Worm (Caenorhabditis elegans) whole organism, late embryonic: ENCODE measurements around the gene pals-25.

Experiments
- C08G9.2 ChIP-seq: sonication (generic microtip); optimal IDR thresholded peaks from 2 replicates; lab custom pipeline; 2016; ENCODE audit warnings: mild to moderate bottlenecking, missing genetic modification characterization, moderate library complexity, missing compliant biosample characterization
- C38D4.7 ChIP-seq: fragments of 200-800 bp; sonication (Bioruptor generic); optimal IDR thresholded peaks from 2 replicates; lab custom pipeline; 2018; ENCODE audit warnings: mild to moderate bottlenecking, missing genetic modification characterization, moderate library complexity, missing compliant biosample characterization
- K09A11.1 ChIP-seq: sonication (generic microtip); optimal IDR thresholded peaks from 2 replicates; lab custom pipeline; 2017; ENCODE audit warnings: antibody characterized with exemption, mild to moderate bottlenecking, missing genetic modification characterization, missing compliant biosample characterization; ENCODE audit not compliant: insufficient read depth
- ama-1 ChIP-seq: fragments of 150-350 bp; optimal IDR thresholded peaks from 2 replicates; lab custom pipeline; 2014
- ceh-14 ChIP-seq: sonication (generic microtip); optimal IDR thresholded peaks from 2 replicates; lab custom pipeline; 2016; ENCODE audit warnings: missing genotype, missing genetic modification characterization, missing compliant biosample characterization
- ceh-24 ChIP-seq: sonication (generic microtip); optimal IDR thresholded peaks from 2 replicates; lab custom pipeline; 2016; ENCODE audit warnings: mild to moderate bottlenecking, missing genetic modification characterization, missing compliant biosample characterization
- ceh-31 ChIP-seq: sonication (generic microtip); optimal IDR thresholded peaks from 2 replicates; lab custom pipeline; 2016; ENCODE audit warnings: missing genetic modification characterization, missing compliant biosample characterization
- ceh-34 ChIP-seq: sonication (generic microtip); optimal IDR thresholded peaks from 2 replicates; lab custom pipeline; 2016; ENCODE audit warnings: mild to moderate bottlenecking, missing genetic modification characterization, missing compliant biosample characterization
- ceh-48 ChIP-seq: sonication (generic microtip); optimal IDR thresholded peaks from 2 replicates; lab custom pipeline; 2016; ENCODE audit warnings: missing genetic modification characterization, inconsistent platforms, missing compliant biosample characterization
- ceh-6 ChIP-seq: fragments of 200-800 bp; sonication (Bioruptor generic); optimal IDR thresholded peaks from 2 replicates; lab custom pipeline; 2018; ENCODE audit warnings: mild to moderate bottlenecking, missing genetic modification characterization, missing compliant biosample characterization
- ceh-9 ChIP-seq: sonication (generic microtip); optimal IDR thresholded peaks from 2 replicates; lab custom pipeline; 2016; ENCODE audit warnings: mild to moderate bottlenecking, missing genetic modification characterization, inconsistent platforms, missing compliant biosample characterization
- che-1 ChIP-seq: sonication (generic microtip); optimal IDR thresholded peaks from 2 replicates; lab custom pipeline; 2016; ENCODE audit warnings: mild to moderate bottlenecking, missing genetic modification characterization, missing compliant biosample characterization
- dve-1 ChIP-seq: sonication (generic microtip); optimal IDR thresholded peaks from 2 replicates; lab custom pipeline; 2017; ENCODE audit warnings: antibody characterized with exemption, mild to moderate bottlenecking, missing genetic modification characterization, missing compliant biosample characterization
- elt-2 ChIP-seq: sonication (generic microtip); optimal IDR thresholded peaks from 2 replicates; lab custom pipeline; 2016; ENCODE audit warnings: missing genetic modification reagents, missing genetic modification characterization, missing compliant biosample characterization
- gmeb-2 ChIP-seq: sonication (generic microtip); optimal IDR thresholded peaks from 2 replicates; lab custom pipeline; 2016; ENCODE audit warnings: missing genetic modification characterization, inconsistent platforms, missing compliant biosample characterization
- hlh-30 ChIP-seq: sonication (generic microtip); optimal IDR thresholded peaks from 2 replicates; lab custom pipeline; 2017; ENCODE audit warnings: antibody characterized with exemption, missing genetic modification characterization, missing compliant biosample characterization; ENCODE audit not compliant: insufficient read depth
- lim-6 ChIP-seq: sonication (generic microtip); optimal IDR thresholded peaks from 2 replicates; lab custom pipeline; 2016; ENCODE audit warnings: missing genetic modification characterization, missing compliant biosample characterization
- lin-11 ChIP-seq: fragments of 200-800 bp; sonication (Bioruptor generic); optimal IDR thresholded peaks from 2 replicates; lab custom pipeline; 2018; ENCODE audit warnings: mild to moderate bottlenecking, missing genetic modification characterization, missing compliant biosample characterization
- mec-3 ChIP-seq: sonication (generic microtip); optimal IDR thresholded peaks from 2 replicates; lab custom pipeline; 2016; ENCODE audit warnings: borderline replicate concordance, missing genetic modification characterization, missing compliant biosample characterization
- nfya-1 ChIP-seq: sonication (generic microtip); optimal IDR thresholded peaks from 2 replicates; lab custom pipeline; 2017; ENCODE audit warnings: missing genetic modification characterization, mild to moderate bottlenecking, missing compliant biosample characterization, antibody characterized with exemption, moderate library complexity
- nhr-11 ChIP-seq: fragments of 150-350 bp; optimal IDR thresholded peaks from 2 replicates; lab custom pipeline; 2014; ENCODE audit warnings: missing biosample characterization, missing genetic modification characterization
- odd-2 ChIP-seq: sonication (generic microtip); optimal IDR thresholded peaks from 2 replicates; lab custom pipeline; 2017; ENCODE audit warnings: antibody characterized with exemption, mild to moderate bottlenecking, missing genetic modification characterization, missing compliant biosample characterization
- pag-3 ChIP-seq: sonication (generic microtip); optimal IDR thresholded peaks from 2 replicates; lab custom pipeline; 2016; ENCODE audit warnings: missing compliant biosample characterization, missing genetic modification characterization, borderline replicate concordance
- pha-2 ChIP-seq: sonication (generic microtip); optimal IDR thresholded peaks from 2 replicates; lab custom pipeline; 2017; ENCODE audit warnings: mild to moderate bottlenecking, missing genetic modification characterization, missing compliant biosample characterization
- pqm-1 ChIP-seq: sonication (generic microtip); optimal IDR thresholded peaks from 2 replicates; lab custom pipeline; 2016; ENCODE audit warnings: missing genetic modification characterization, missing compliant biosample characterization
- sox-2 ChIP-seq: fragments of 200-800 bp; sonication (Bioruptor generic); IDR thresholded peaks from 2 replicates; pipeline ENCODE4 v1.3.6; 2022; ENCODE audit warnings: missing genetic modification reagents, missing genetic modification characterization, missing compliant biosample characterization
- sox-4 ChIP-seq: sonication (generic microtip); optimal IDR thresholded peaks from 2 replicates; lab custom pipeline; 2017; ENCODE audit warnings: mild to moderate bottlenecking, missing genetic modification characterization, inconsistent platforms, missing compliant biosample characterization
- syd-9 ChIP-seq: sonication (generic microtip); optimal IDR thresholded peaks from 2 replicates; lab custom pipeline; 2016; ENCODE audit warnings: mild to moderate bottlenecking, missing genetic modification characterization, moderate library complexity, missing compliant biosample characterization
- ttx-3 ChIP-seq: sonication (generic microtip); optimal IDR thresholded peaks from 2 replicates; lab custom pipeline; 2016; ENCODE audit warnings: missing genetic modification reagents, missing genetic modification characterization, missing compliant biosample characterization
- unc-3 ChIP-seq, 2 experiments: fragments of 200-800 bp in 1 of 2; sonication (Bioruptor generic) in 1 of 2; sonication (generic microtip) in 1 of 2; conservative IDR thresholded peaks in 1 of 2; optimal IDR thresholded peaks in 1 of 2; 2 replicates each; pipeline versions ENCODE4 v1.3.6 to Lab custom; 2016 to 2022; ENCODE audit warnings: missing compliant biosample characterization in 2 of 2, missing genetic modification characterization in 2 of 2, missing genetic modification reagents in 1 of 2
- unc-42 ChIP-seq: sonication (generic microtip); optimal IDR thresholded peaks from 2 replicates; lab custom pipeline; 2016; ENCODE audit warnings: missing genotype, missing genetic modification characterization, missing compliant biosample characterization
- unc-86 ChIP-seq: sonication (generic microtip); optimal IDR thresholded peaks from 2 replicates; lab custom pipeline; 2016; ENCODE audit warnings: missing genetic modification characterization, missing compliant biosample characterization
- zip-5 ChIP-seq: sonication (generic microtip); optimal IDR thresholded peaks from 2 replicates; lab custom pipeline; 2016; ENCODE audit warnings: missing genetic modification characterization, missing compliant biosample characterization

The pals-25 gene

DNA sequence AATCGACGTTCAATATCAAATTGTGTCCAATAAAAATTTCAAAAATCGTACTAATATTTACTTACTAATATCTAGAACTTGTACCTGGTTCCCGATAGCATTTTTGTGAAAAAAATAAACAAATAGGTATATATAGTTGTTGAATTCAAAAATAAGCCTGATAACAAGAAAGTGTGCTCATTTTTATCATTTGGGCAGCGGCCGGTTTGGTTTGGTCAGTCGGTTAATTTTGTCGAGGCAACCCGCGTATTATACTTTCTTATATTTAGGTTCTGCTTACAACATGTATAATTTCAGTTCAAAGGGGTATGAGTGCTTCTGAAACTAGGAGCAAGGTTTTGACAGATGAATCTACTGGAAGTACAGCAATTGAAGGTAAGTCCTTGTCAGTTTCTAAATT lies 3.6 kb upstream of the pals-25 start, which contains the start of the genes nhr-280 and C29F9.2:
nhr-280 (minus strand) TSS at position 101 of the 400 bp plus-strand sequence.
C29F9.2 (plus strand) TSS at position 298 of the 400 bp plus-strand sequence.
- TF ChIP-seq syd-9 (no peak), elt-2 (tag; lab: Kevin White, UChicago) (no peak), sox-2 (GFP tag; lab: Robert Waterston, UW) (no peak), ceh-14 (tag; lab: Kevin White, UChicago) (no peak), ceh-24 (tag; lab: Kevin White, UChicago) (no peak), dve-1 (tag; lab: Kevin White, UChicago) (no peak), lin-11 (tag; lab: Kevin White, UChicago) (no peak), ttx-3 (tag; lab: Kevin White, UChicago) (no peak), K09A11.1 (tag; lab: Kevin White, UChicago) (no peak), unc-3 (GFP tag; conservative IDR thresholded peaks at IDR 0.05; lab: Robert Waterston, UW) (no peak), unc-3 (tag; optimal IDR thresholded peaks at IDR 0.05; lab: Kevin White, UChicago) (no peak), ceh-31 (tag; lab: Kevin White, UChicago) (no peak)

DNA sequence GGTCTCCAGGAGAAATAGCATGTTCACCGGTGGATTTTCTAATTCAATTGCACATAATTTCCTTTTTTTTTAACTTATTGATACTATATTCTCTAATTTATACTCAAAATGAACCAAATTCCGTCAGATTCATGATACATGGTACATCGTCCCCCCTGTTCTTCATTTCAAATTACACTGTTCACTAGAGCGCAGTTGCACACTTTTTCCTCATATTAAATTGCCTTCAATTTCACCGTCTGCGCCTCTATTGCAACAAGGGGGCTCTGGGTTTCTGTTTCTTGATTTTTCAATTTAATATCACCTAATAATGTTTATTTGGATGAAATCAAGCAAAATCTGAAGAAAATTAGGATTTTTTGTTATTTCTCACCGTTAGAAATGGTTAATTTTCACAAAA lies 2.7 kb upstream of the pals-25 start:
- TF ChIP-seq unc-42 (tag; lab: Kevin White, UChicago): peak; percentile 91
- TF ChIP-seq pha-2 (tag; lab: Kevin White, UChicago): no peak
- TF ChIP-seq lim-6: peak; percentile 4
- TF ChIP-seq ceh-14 (tag; lab: Kevin White, UChicago): peak; percentile 43
- no peak for TF ChIP-seq pqm-1 (tag; lab: Kevin White, UChicago)
- TF ChIP-seq ceh-31 (tag; lab: Kevin White, UChicago): peak; percentile 41
- no peak for TF ChIP-seq gmeb-2
- peak; percentile 34 for TF ChIP-seq nfya-1 (tag; lab: Kevin White, UChicago)
- TF ChIP-seq ceh-34 (tag; lab: Kevin White, UChicago): peak; percentile 53

DNA sequence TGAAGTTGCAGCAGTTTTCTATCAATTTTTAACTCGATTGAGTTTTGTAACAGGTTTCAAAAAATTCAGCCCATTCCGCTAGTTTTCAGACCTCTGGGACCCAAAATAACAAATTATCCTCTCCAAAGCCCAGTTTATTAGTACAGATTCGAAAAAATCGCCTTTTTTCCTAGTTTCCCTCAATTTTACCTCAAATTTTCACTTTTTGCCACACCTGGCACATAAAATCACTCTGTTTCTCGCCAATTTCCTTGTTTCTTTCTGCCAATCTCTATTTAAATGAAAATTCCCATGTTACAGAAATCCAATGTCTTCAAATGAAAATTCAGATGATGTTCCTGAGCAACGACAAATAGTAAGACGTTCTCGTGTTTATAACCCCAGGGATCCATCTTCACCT lies 2.2 kb upstream of the pals-25 start, which contains the start of gene pals-22:
pals-22 (plus strand) TSS at position 301 of the 400 bp plus-strand sequence.
- TF ChIP-seq sox-4 (tag; lab: Kevin White, UChicago): no peak
- no peak for TF ChIP-seq syd-9
- no peak for TF ChIP-seq che-1 (tag; lab: Kevin White, UChicago)
- TF ChIP-seq hlh-30 (tag; lab: Kevin White, UChicago): no peak
- no peak for TF ChIP-seq nhr-11 (tag; lab: Kevin White, UChicago)
- no peak for TF ChIP-seq ttx-3 (tag; lab: Kevin White, UChicago)
- TF ChIP-seq ama-1 (lab: Kevin White, UChicago): no peak
- no peak for TF ChIP-seq odd-2

DNA sequence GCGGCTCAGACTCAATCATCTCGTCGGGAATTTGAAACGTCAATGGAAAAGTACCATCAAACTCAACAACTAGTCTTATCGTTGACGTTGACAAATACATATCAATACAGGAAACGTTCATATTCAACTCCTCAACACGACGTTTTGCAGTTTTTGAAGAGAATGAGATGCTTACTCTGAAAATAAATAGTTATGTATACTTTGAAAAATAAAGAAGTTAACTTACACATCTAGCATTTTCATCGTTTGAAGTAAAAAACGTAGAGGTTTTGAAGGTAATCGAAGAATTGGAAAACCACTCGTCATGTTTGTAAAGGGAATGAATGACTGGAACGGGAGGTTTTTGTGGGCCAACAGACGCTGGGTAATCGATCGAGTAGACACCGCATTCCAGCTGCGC lies 6.6 kb downstream of the pals-25 start, which contains the start of gene fbxb-81:
fbxb-81 (minus strand) TSS at position 314 of the 400 bp plus-strand sequence.
- TF ChIP-seq unc-42 (tag; lab: Kevin White, UChicago) (no peak), K09A11.1 (tag; lab: Kevin White, UChicago) (no peak), ceh-9 (tag; lab: Kevin White, UChicago) (no peak), ceh-6 (GFP tag; lab: Kevin White, UChicago) (no peak), pha-2 (tag; lab: Kevin White, UChicago) (no peak), C08G9.2 (no peak), C38D4.7 (GFP tag; lab: Kevin White, UChicago) (no peak), pqm-1 (tag; lab: Kevin White, UChicago) (no peak), unc-86 (tag; lab: Kevin White, UChicago) (no peak), pag-3 (tag; lab: Kevin White, UChicago) (no peak), ceh-48 (tag; lab: Kevin White, UChicago) (no peak), mec-3 (tag; lab: Kevin White, UChicago) (no peak), zip-5 (tag; lab: Kevin White, UChicago) (no peak)
